Worm (Caenorhabditis elegans) whole organism, L1 larva: ENCODE measurements around the gene nhr-6.

Experiments used
- blmp-1 ChIP-seq: fragments of 150-350 bp; optimal IDR thresholded peaks from 2 replicates; lab custom pipeline; 2014; ENCODE audit warnings: missing biosample characterization, missing genetic modification characterization
- ces-1 ChIP-seq: fragments of 150-350 bp; optimal IDR thresholded peaks from 2 replicates; lab custom pipeline; 2014; ENCODE audit warnings: missing biosample characterization, missing genetic modification reagents, missing genetic modification characterization
- grh-1 ChIP-seq: fragments of 200-800 bp; sonication (Bioruptor generic); IDR thresholded peaks from 2 replicates; pipeline ENCODE4 v1.3.6; 2022; ENCODE audit warnings: missing genetic modification reagents, missing genetic modification characterization, missing compliant biosample characterization
- lin-14 ChIP-seq: fragments of 200-800 bp; sonication (Bioruptor generic); optimal IDR thresholded peaks from 2 replicates; lab custom pipeline; 2018; ENCODE audit warnings: mild to moderate bottlenecking, missing genetic modification characterization, moderate library complexity, missing compliant biosample characterization
- lin-39 ChIP-seq: fragments of 150-350 bp; optimal IDR thresholded peaks from 2 replicates; lab custom pipeline; 2014; ENCODE audit warnings: missing biosample characterization, missing genetic modification reagents, missing genetic modification characterization
- mep-1 ChIP-seq: fragments of 150-350 bp; optimal IDR thresholded peaks from 2 replicates; lab custom pipeline; 2014; ENCODE audit warnings: missing biosample characterization, missing genetic modification characterization
- nhr-20 ChIP-seq: sonication (generic microtip); optimal IDR thresholded peaks from 2 replicates; lab custom pipeline; 2016; ENCODE audit warnings: mild to moderate bottlenecking, missing genetic modification characterization, missing compliant biosample characterization
- nhr-237 ChIP-seq: fragments of 150-350 bp; optimal IDR thresholded peaks from 2 replicates; lab custom pipeline; 2014; ENCODE audit warnings: missing biosample characterization, missing genetic modification characterization
- nhr-71 ChIP-seq: sonication (generic microtip); optimal IDR thresholded peaks from 2 replicates; lab custom pipeline; 2016; ENCODE audit warnings: mild to moderate bottlenecking, missing genetic modification characterization, moderate library complexity, missing compliant biosample characterization
- snu-23 ChIP-seq: sonication (generic microtip); optimal IDR thresholded peaks from 2 replicates; lab custom pipeline; 2016; ENCODE audit warnings: missing genetic modification characterization, missing compliant biosample characterization
- sox-4 ChIP-seq: sonication (generic microtip); optimal IDR thresholded peaks from 2 replicates; lab custom pipeline; 2016; ENCODE audit warnings: missing genetic modification characterization, missing compliant biosample characterization
- sptf-1 ChIP-seq: fragments of 150-350 bp; optimal IDR thresholded peaks from 2 replicates; lab custom pipeline; 2014; ENCODE audit warnings: missing biosample characterization, missing genetic modification characterization
- tbx-2 ChIP-seq: sonication (generic microtip); optimal IDR thresholded peaks from 2 replicates; lab custom pipeline; 2016; ENCODE audit warnings: missing genetic modification characterization, missing compliant biosample characterization
- ztf-4 ChIP-seq: fragments of 150-350 bp; optimal IDR thresholded peaks from 2 replicates; lab custom pipeline; 2014; ENCODE audit warnings: missing biosample characterization, missing genetic modification characterization

nhr-6 gene

DNA sequence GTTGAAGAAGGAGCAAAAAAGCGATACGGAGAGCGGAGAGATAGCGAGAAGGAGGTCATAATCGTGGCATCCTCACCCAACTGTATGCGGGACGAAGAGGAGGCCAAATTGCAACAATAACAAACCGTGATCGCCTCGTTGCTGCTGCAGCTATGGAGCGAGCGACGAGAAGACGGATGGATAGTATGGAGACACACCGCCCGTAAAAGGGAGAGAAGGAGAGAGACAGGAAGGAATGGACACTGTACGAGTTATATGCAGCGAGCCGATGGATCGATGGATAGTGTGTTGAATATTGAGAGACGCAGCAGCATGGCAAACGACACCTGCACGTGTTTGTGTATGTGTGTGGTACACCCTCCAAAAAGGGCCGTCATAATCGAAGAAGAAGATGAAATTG is 50.4 kb downstream of the nhr-6 start:
- TF ChIP-seq nhr-71 (tag; lab: Kevin White, UChicago) (peak; percentile 6), lin-14 (GFP tag; lab: Kevin White, UChicago) (peak; percentile 43), ces-1 (GFP tag; lab: Kevin White, UChicago) (no peak), ztf-4 (tag; lab: Kevin White, UChicago) (no peak), blmp-1 (tag; lab: Kevin White, UChicago) (peak; percentile 38), mep-1 (peak; percentile 48), snu-23 (GFP tag; lab: Kevin White, UChicago) (peak; percentile 30)

DNA sequence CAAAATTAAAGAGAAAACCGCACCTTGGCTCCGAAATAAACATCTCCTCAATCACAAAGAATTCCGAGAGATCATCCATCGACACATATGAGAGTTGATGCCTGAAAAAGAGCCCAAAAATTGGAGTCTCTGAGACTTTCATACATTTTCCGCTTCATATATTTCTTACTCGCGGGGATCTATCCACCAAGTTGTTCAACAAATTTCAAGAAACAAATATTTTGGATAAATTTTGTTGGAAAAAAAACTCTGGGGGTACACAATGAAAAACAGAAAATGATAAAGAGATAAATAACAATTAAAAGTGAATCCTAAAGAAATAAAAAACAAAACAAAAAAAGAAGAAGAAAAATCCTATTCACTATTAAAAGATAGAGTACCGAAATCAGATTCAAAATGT is 53.7 kb downstream of the nhr-6 start, which contains the start of gene sel-8:
Gene sel-8 (minus strand): TSS at position 101 of the 400 bp plus-strand sequence.
- TF ChIP-seq tbx-2 (tag; lab: Kevin White, UChicago), result no peak
- no peak for TF ChIP-seq lin-39
- no peak for TF ChIP-seq sptf-1 (tag; lab: Kevin White, UChicago)
- no peak for TF ChIP-seq sox-4 (tag; lab: Kevin White, UChicago)
- TF ChIP-seq nhr-237 (tag; lab: Kevin White, UChicago), result no peak
- TF ChIP-seq nhr-20, result no peak
- no peak for TF ChIP-seq grh-1 (GFP tag; lab: Robert Waterston, UW)
